Worm (Caenorhabditis elegans): ENCODE results near the gene pgap-2.

Gene pgap-2

ce11 chrIII:4699922-4700321 lies 5.4 kb upstream of the pgap-2 start, which contains the start of gene sel-13:
sel-13 (minus strand) TSS chrIII:4700224.
- TF ChIP-seq C34B4.2 (tag; optimal IDR thresholded peaks at IDR 0.05) (no peak), nhr-237 (tag; optimal IDR thresholded peaks at IDR 0.05) (no peak), sox-4 (tag; optimal IDR thresholded peaks at IDR 0.05) (no peak), F16B12.6 (tag; optimal IDR thresholded peaks at IDR 0.05) (no peak), ceh-63 (GFP tag; optimal IDR thresholded peaks at IDR 0.05) (no peak), egl-13 (tag; optimal IDR thresholded peaks at IDR 0.05) (no peak), lin-15B (tag; optimal IDR thresholded peaks at IDR 0.05) (no peak), nhr-76 (tag; optimal IDR thresholded peaks at IDR 0.05) (no peak), unc-130 (tag; optimal IDR thresholded peaks at IDR 0.05) (no peak), C04F5.9 (tag; optimal IDR thresholded peaks at IDR 0.05) (no peak), efl-3 (GFP tag; optimal IDR thresholded peaks at IDR 0.05) (no peak), C16A3.4 (tag; optimal IDR thresholded peaks at IDR 0.05) (no peak), Y116A8C.19 (tag; optimal IDR thresholded peaks at IDR 0.05; ENCODE audit: borderline replicate concordance) (no peak), nhr-85 (tag) (no peak), isw-1 (GFP tag; IDR thresholded peaks at IDR 0.05) (no peak), mep-1 (tag; optimal IDR thresholded peaks at IDR 0.05) (no peak), lin-39 (tag; optimal IDR thresholded peaks at IDR 0.05) (no peak), rnt-1 (tag; optimal IDR thresholded peaks at IDR 0.05) (no peak)

- no peak for TF ChIP-seq ceh-88 (GFP tag; IDR thresholded peaks at IDR 0.05)
- no peak for TF ChIP-seq grh-1 (GFP tag; IDR thresholded peaks at IDR 0.05)
- no peak for TF ChIP-seq vab-15 (tag; optimal IDR thresholded peaks at IDR 0.05)
- no peak for TF ChIP-seq nhr-90 (tag; optimal IDR thresholded peaks at IDR 0.05; ENCODE audit: poor library complexity)
- no peak for TF ChIP-seq pag-3 (tag; optimal IDR thresholded peaks at IDR 0.05; ENCODE audit: borderline replicate concordance, insufficient read depth)
- TF ChIP-seq lin-35 (GFP tag; optimal IDR thresholded peaks at IDR 0.05), result peak; percentile 39 to 62
- no peak for TF ChIP-seq lir-3 (tag; optimal IDR thresholded peaks at IDR 0.05; ENCODE audit: poor library complexity)
- TF ChIP-seq zag-1 (tag; optimal IDR thresholded peaks at IDR 0.05), result no peak
- TF ChIP-seq unc-30 (tag; optimal IDR thresholded peaks at IDR 0.05), result no peak
- no peak for TF ChIP-seq aly-2 (tag; optimal IDR thresholded peaks at IDR 0.05)
- TF ChIP-seq ceh-63 (GFP tag; optimal IDR thresholded peaks at IDR 0.05), result no peak
- TF ChIP-seq ceh-82 (tag; optimal IDR thresholded peaks at IDR 0.05), result peak in 1 of 3 experiments; percentile 21
- TF ChIP-seq irx-1 (tag; optimal IDR thresholded peaks at IDR 0.05), result peak; percentile 4
- no peak for TF ChIP-seq unc-86 (tag; optimal IDR thresholded peaks at IDR 0.05)
- TF ChIP-seq nhr-237 (tag; optimal IDR thresholded peaks at IDR 0.05), result no peak
- TF ChIP-seq nhr-76 (tag; optimal IDR thresholded peaks at IDR 0.05), result no peak
- no peak for TF ChIP-seq ceh-90 (tag; optimal IDR thresholded peaks at IDR 0.05)
- peak; percentile 24 for TF ChIP-seq swsn-7 (tag; optimal IDR thresholded peaks at IDR 0.05)
- TF ChIP-seq ceh-8 (GFP tag; optimal IDR thresholded peaks at IDR 0.05), result no peak
- no peak for TF ChIP-seq unc-62 (GFP tag; optimal IDR thresholded peaks at IDR 0.05)
- no peak for TF ChIP-seq ztf-4 (tag; optimal IDR thresholded peaks at IDR 0.05)
- TF ChIP-seq tbx-2 (tag; optimal IDR thresholded peaks at IDR 0.05), result no peak
- TF ChIP-seq hpl-2 (GFP tag; optimal IDR thresholded peaks at IDR 0.05), result no peak
- no peak for TF ChIP-seq sup-37 (GFP tag; optimal IDR thresholded peaks at IDR 0.05)
- TF ChIP-seq lsy-2 (tag; optimal IDR thresholded peaks at IDR 0.05), result peak; percentile 54 to 74
- TF ChIP-seq nhr-11 (tag; optimal IDR thresholded peaks at IDR 0.05), result no peak
- TF ChIP-seq pqm-1 (tag; optimal IDR thresholded peaks at IDR 0.05), result no peak
- TF ChIP-seq nhr-71 (tag; optimal IDR thresholded peaks at IDR 0.05), result peak; percentile 34
- no peak for TF ChIP-seq Y116A8C.19 (tag; optimal IDR thresholded peaks at IDR 0.05; ENCODE audit: borderline replicate concordance)
- no peak for TF ChIP-seq fkh-4 (tag; optimal IDR thresholded peaks at IDR 0.05; ENCODE audit: borderline replicate concordance)
- TF ChIP-seq unc-130 (tag; optimal IDR thresholded peaks at IDR 0.05), result no peak
- TF ChIP-seq blmp-1 (tag; optimal IDR thresholded peaks at IDR 0.05), result no peak
- TF ChIP-seq xbp-1 (tag; optimal IDR thresholded peaks at IDR 0.05), result no peak
- TF ChIP-seq snu-23 (GFP tag; optimal IDR thresholded peaks at IDR 0.05), result peak; percentile 38
- TF ChIP-seq ama-1 (optimal IDR thresholded peaks at IDR 0.05), result no peak
- peak; percentile 21 to 68 (median 46) for TF ChIP-seq dpl-1 (GFP tag; optimal IDR thresholded peaks at IDR 0.05)
- TF ChIP-seq fkh-10 (GFP tag; optimal IDR thresholded peaks at IDR 0.05), result no peak
- no peak for TF ChIP-seq ets-5 (GFP tag; IDR thresholded peaks at IDR 0.05)
- no peak for TF ChIP-seq elt-3 (tag; optimal IDR thresholded peaks at IDR 0.05)
- peak; percentile 24 for TF ChIP-seq mep-1 (tag; optimal IDR thresholded peaks at IDR 0.05)
Observed at ce11 chrIII:4703932-4704454, 1.3 kb upstream of the pgap-2 start, which contains the start of the genes clp-2 and mrpl-16. clp-2 (minus strand) TSS chrIII:4704025. mrpl-16 (plus strand) TSS chrIII:4704404.
